Worm (Caenorhabditis elegans) whole organism, late embryonic: ENCODE results near the gene C56C10.9.

Experiments used
- F13H6.1 ChIP-seq: sonication (generic microtip); optimal IDR thresholded peaks from 2 replicates; lab custom pipeline; 2016; ENCODE audit warnings: missing genetic modification characterization, missing compliant biosample characterization
- K02D7.2 ChIP-seq: sonication (generic microtip); optimal IDR thresholded peaks from 2 replicates; lab custom pipeline; 2017; ENCODE audit warnings: mild to moderate bottlenecking, missing genetic modification characterization, missing compliant biosample characterization
- ama-1 ChIP-seq: fragments of 150-350 bp; optimal IDR thresholded peaks from 2 replicates; lab custom pipeline; 2014
- ceh-24 ChIP-seq: sonication (generic microtip); optimal IDR thresholded peaks from 2 replicates; lab custom pipeline; 2016; ENCODE audit warnings: mild to moderate bottlenecking, missing genetic modification characterization, missing compliant biosample characterization
- fkh-10 ChIP-seq: fragments of 150-350 bp; optimal IDR thresholded peaks from 2 replicates; lab custom pipeline; 2014; ENCODE audit warnings: missing biosample characterization, missing genetic modification reagents, missing genetic modification characterization
- lim-6 ChIP-seq: sonication (generic microtip); optimal IDR thresholded peaks from 2 replicates; lab custom pipeline; 2016; ENCODE audit warnings: missing genetic modification characterization, missing compliant biosample characterization
- nfya-1 ChIP-seq: sonication (generic microtip); optimal IDR thresholded peaks from 2 replicates; lab custom pipeline; 2017; ENCODE audit warnings: missing genetic modification characterization, mild to moderate bottlenecking, missing compliant biosample characterization, antibody characterized with exemption, moderate library complexity
- nhr-11 ChIP-seq: fragments of 150-350 bp; optimal IDR thresholded peaks from 2 replicates; lab custom pipeline; 2014; ENCODE audit warnings: missing biosample characterization, missing genetic modification characterization
- nhr-232 ChIP-seq: sonication (generic microtip); optimal IDR thresholded peaks from 2 replicates; lab custom pipeline; 2016; ENCODE audit warnings: missing genetic modification characterization, missing compliant biosample characterization
- pag-3 ChIP-seq: sonication (generic microtip); optimal IDR thresholded peaks from 2 replicates; lab custom pipeline; 2016; ENCODE audit warnings: missing compliant biosample characterization, missing genetic modification characterization, borderline replicate concordance
- pqm-1 ChIP-seq: sonication (generic microtip); optimal IDR thresholded peaks from 2 replicates; lab custom pipeline; 2016; ENCODE audit warnings: missing genetic modification characterization, missing compliant biosample characterization
- sox-4 ChIP-seq: sonication (generic microtip); optimal IDR thresholded peaks from 2 replicates; lab custom pipeline; 2017; ENCODE audit warnings: mild to moderate bottlenecking, missing genetic modification characterization, inconsistent platforms, missing compliant biosample characterization
- unc-3 ChIP-seq, 2 experiments: fragments of 200-800 bp in 1 of 2; sonication (Bioruptor generic) in 1 of 2; sonication (generic microtip) in 1 of 2; conservative IDR thresholded peaks in 1 of 2; optimal IDR thresholded peaks in 1 of 2; 2 replicates each; pipeline versions ENCODE4 v1.3.6 to Lab custom; 2016 to 2022; ENCODE audit warnings: missing compliant biosample characterization in 2 of 2, missing genetic modification characterization in 2 of 2, missing genetic modification reagents in 1 of 2

ce11 chrII:6560291-6560690 is 31.9 kb downstream of the C56C10.9 start:
- TF ChIP-seq pqm-1 (tag; lab: Kevin White, UChicago) (no peak), F13H6.1 (tag; lab: Kevin White, UChicago) (no peak), lim-6 (tag; lab: Kevin White, UChicago) (no peak), K02D7.2 (no peak), sox-4 (tag; lab: Kevin White, UChicago) (no peak), nfya-1 (tag; lab: Kevin White, UChicago) (no peak), nhr-11 (tag; lab: Kevin White, UChicago) (no peak), pag-3 (no peak), unc-3 (GFP tag; conservative IDR thresholded peaks at IDR 0.05; lab: Robert Waterston, UW) (no peak), unc-3 (tag; optimal IDR thresholded peaks at IDR 0.05; lab: Kevin White, UChicago) (no peak), ama-1 (lab: Kevin White, UChicago) (no peak), ceh-24 (tag; lab: Kevin White, UChicago) (no peak), fkh-10 (GFP tag; lab: Kevin White, UChicago) (no peak), nhr-232 (tag; lab: Kevin White, UChicago) (no peak)
